Fruit fly (Drosophila melanogaster): Measurements from ENCODE around the gene CG10694.

Gene CG10694

DNA sequence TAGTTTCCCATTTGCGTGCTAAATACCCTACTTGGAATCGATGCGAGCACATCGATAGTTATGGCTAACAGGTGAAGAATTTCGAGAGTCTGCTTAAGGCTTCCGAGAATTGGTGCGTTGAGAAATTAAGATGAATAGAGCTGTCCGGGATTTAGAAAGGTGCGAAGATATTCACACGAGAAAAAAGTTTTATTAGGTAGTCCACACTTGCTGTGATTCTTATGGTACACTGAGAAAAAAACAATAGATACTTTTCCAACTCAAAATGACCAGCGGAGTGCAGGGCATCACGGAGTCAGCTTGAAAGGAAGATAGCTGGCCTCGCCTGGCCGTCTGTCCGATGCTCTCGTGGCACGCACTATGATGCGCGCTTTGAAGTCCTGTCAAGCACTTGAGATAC, 37.4 kb downstream of the CG10694 start (continued):
- no peak for TF ChIP-seq Sox15 (GFP tag; optimal IDR thresholded peaks at IDR 0.05)
- TF ChIP-seq CG10631 (GFP tag; optimal IDR thresholded peaks at IDR 0.05) = peak; percentile 79
- peak; percentile 36 to 79 for TF ChIP-seq salr (GFP tag; optimal IDR thresholded peaks at IDR 0.05)
- no peak for TF ChIP-seq CG11294 (GFP tag; IDR thresholded peaks at IDR 0.05)
- TF ChIP-seq CG8632 (GFP tag; optimal IDR thresholded peaks at IDR 0.05) = peak; percentile 42
- peak; percentile 68 for TF ChIP-seq OdsH (GFP tag; optimal IDR thresholded peaks at IDR 0.05)
- TF ChIP-seq spab (GFP tag; optimal IDR thresholded peaks at IDR 0.05) = peak; percentile 70
- no peak for TF ChIP-seq CG8319 (GFP tag; optimal IDR thresholded peaks at IDR 0.05)
- TF ChIP-seq CG6808 (GFP tag; optimal IDR thresholded peaks at IDR 0.05) = peak; percentile 80
- TF ChIP-seq CG8119 (GFP tag; IDR thresholded peaks at IDR 0.05) = peak; percentile 81
- TF ChIP-seq dac (GFP tag; optimal IDR thresholded peaks at IDR 0.05) = peak; percentile 66
- TF ChIP-seq CG16779 (tag; optimal IDR thresholded peaks at IDR 0.05) = peak; percentile 42
- TF ChIP-seq CG31627 (GFP tag; optimal IDR thresholded peaks at IDR 0.05) = peak; percentile 44
- TF ChIP-seq Hr4 (GFP tag; optimal IDR thresholded peaks at IDR 0.05) = peak; percentile 82
- TF ChIP-seq fd85E (GFP tag; optimal IDR thresholded peaks at IDR 0.05) = no peak
- peak; percentile 76 for TF ChIP-seq CG10669 (GFP tag; optimal IDR thresholded peaks at IDR 0.05)
- peak; percentile 50 for TF ChIP-seq CG1621 (tag; optimal IDR thresholded peaks at IDR 0.05)
- TF ChIP-seq esn (GFP tag; optimal IDR thresholded peaks at IDR 0.05) = peak; percentile 68

DNA sequence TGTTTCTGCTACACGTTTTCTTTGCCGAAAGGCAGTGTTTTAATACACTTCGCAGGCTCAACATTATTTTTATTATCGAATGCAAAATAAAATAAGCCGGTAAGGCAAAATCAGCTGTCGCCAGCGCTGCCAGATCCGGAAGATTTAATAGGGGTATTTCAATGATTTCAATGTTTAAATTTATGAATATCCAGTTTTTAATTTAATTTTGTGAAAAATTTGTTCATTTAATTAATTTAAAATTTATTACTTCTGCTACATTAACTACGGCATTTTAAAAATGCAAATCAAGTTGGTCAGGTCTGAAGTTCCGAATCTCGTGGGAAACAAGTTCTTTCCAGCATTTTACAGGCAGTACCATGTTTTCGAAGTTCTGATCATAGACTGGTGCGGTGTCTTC, 41.6 kb downstream of the CG10694 start, which contains the start of gene Slimp:
Gene Slimp (minus strand): TSS at position 130 of the 400 bp plus-strand sequence.
- no peak for TF ChIP-seq dsx (GFP tag; optimal IDR thresholded peaks at IDR 0.05; ENCODE audit: poor library complexity, severe bottlenecking)
- no peak for TF ChIP-seq CG11294 (GFP tag; IDR thresholded peaks at IDR 0.05)
- no peak for TF ChIP-seq CG16779 (tag; optimal IDR thresholded peaks at IDR 0.05)
- no peak for TF ChIP-seq CG6854 (GFP tag; optimal IDR thresholded peaks at IDR 0.05)
- TF ChIP-seq CG4318 (GFP tag; optimal IDR thresholded peaks at IDR 0.05) = no peak
- TF ChIP-seq vri (GFP tag; optimal IDR thresholded peaks at IDR 0.05) = peak; percentile 46
- peak; percentile 14 for TF ChIP-seq CG3032 (tag; optimal IDR thresholded peaks at IDR 0.05)
- TF ChIP-seq CG3919 (GFP tag; optimal IDR thresholded peaks at IDR 0.05) = no peak
- peak; percentile 52 for TF ChIP-seq pdm3 (GFP tag; optimal IDR thresholded peaks at IDR 0.05)
- TF ChIP-seq CG8632 (GFP tag; optimal IDR thresholded peaks at IDR 0.05) = no peak
- peak; percentile 13 for TF ChIP-seq CG32006 (GFP tag; optimal IDR thresholded peaks at IDR 0.05)
- no peak for TF ChIP-seq eg (GFP tag; IDR thresholded peaks at IDR 0.05)
- TF ChIP-seq CG15336 (GFP tag; IDR thresholded peaks at IDR 0.05) = no peak
- peak; percentile 10 for TF ChIP-seq CG34406 (GFP tag; optimal IDR thresholded peaks at IDR 0.05)
- TF ChIP-seq Blimp-1 (GFP tag; optimal IDR thresholded peaks at IDR 0.05) = no peak
- no peak for TF ChIP-seq CG8319 (GFP tag; optimal IDR thresholded peaks at IDR 0.05)
- peak; percentile 29 for TF ChIP-seq topi (GFP tag; optimal IDR thresholded peaks at IDR 0.05)
- no peak for TF ChIP-seq Hr38 (GFP tag; optimal IDR thresholded peaks at IDR 0.05)
- peak; percentile 18 for TF ChIP-seq Eip75B (GFP tag; optimal IDR thresholded peaks at IDR 0.05)
- no peak for TF ChIP-seq salr (GFP tag; optimal IDR thresholded peaks at IDR 0.05)
- TF ChIP-seq CG31627 (GFP tag; optimal IDR thresholded peaks at IDR 0.05) = peak; percentile 27
- no peak for TF ChIP-seq CG11902 (GFP tag; optimal IDR thresholded peaks at IDR 0.05)
- no peak for TF ChIP-seq CG6808 (GFP tag; optimal IDR thresholded peaks at IDR 0.05)
- TF ChIP-seq Lpt (GFP tag; optimal IDR thresholded peaks at IDR 0.05) = no peak
- peak; percentile 43 for TF ChIP-seq Met (GFP tag; optimal IDR thresholded peaks at IDR 0.05)
- peak; percentile 1 for TF ChIP-seq Hr39 (GFP tag; optimal IDR thresholded peaks at IDR 0.05)
- no peak for TF ChIP-seq Eip93F (GFP tag; optimal IDR thresholded peaks at IDR 0.05)
- TF ChIP-seq Sox102F (GFP tag; optimal IDR thresholded peaks at IDR 0.05) = no peak
- TF ChIP-seq CG10631 (GFP tag; optimal IDR thresholded peaks at IDR 0.05) = peak; percentile 15
- TF ChIP-seq dac (GFP tag; optimal IDR thresholded peaks at IDR 0.05) = no peak
- TF ChIP-seq CG8119 (GFP tag; IDR thresholded peaks at IDR 0.05) = 0 out of 3 replicates have a peak, but pooled peaks have one; percentile 15
- no peak for TF ChIP-seq spab (GFP tag; optimal IDR thresholded peaks at IDR 0.05)
- no peak for TF ChIP-seq CG10669 (GFP tag; optimal IDR thresholded peaks at IDR 0.05)
- TF ChIP-seq Hr4 (GFP tag; optimal IDR thresholded peaks at IDR 0.05) = peak; percentile 46
- TF ChIP-seq Ets21C (GFP tag; optimal IDR thresholded peaks at IDR 0.05) = no peak
- TF ChIP-seq CG6163 (GFP tag; IDR thresholded peaks at IDR 0.05) = peak; percentile 53; the same call in 1 of the 3 replicates
- TF ChIP-seq CG7368 (GFP tag; optimal IDR thresholded peaks at IDR 0.05) = no peak
- no peak for TF ChIP-seq fd85E (GFP tag; optimal IDR thresholded peaks at IDR 0.05)
- no peak for TF ChIP-seq CG6276 (GFP tag; optimal IDR thresholded peaks at IDR 0.05)
- peak; percentile 3 for TF ChIP-seq Ets96B (tag; optimal IDR thresholded peaks at IDR 0.05)
- TF ChIP-seq fd59A (GFP tag; optimal IDR thresholded peaks at IDR 0.05) = no peak
- TF ChIP-seq acj6 (GFP tag; optimal IDR thresholded peaks at IDR 0.05) = peak; percentile 42
- no peak for TF ChIP-seq Gug (GFP tag; IDR thresholded peaks at IDR 0.05)
- no peak for TF ChIP-seq cyc (GFP tag; optimal IDR thresholded peaks at IDR 0.05)
